Worm (Caenorhabditis elegans): ENCODE results near the gene ads-1.
"Not testable (repeated sequence)": the region's sequence is repeated elsewhere in the genome, so short reads cannot be mapped to it uniquely, and the experiment has no call there.

DNA sequence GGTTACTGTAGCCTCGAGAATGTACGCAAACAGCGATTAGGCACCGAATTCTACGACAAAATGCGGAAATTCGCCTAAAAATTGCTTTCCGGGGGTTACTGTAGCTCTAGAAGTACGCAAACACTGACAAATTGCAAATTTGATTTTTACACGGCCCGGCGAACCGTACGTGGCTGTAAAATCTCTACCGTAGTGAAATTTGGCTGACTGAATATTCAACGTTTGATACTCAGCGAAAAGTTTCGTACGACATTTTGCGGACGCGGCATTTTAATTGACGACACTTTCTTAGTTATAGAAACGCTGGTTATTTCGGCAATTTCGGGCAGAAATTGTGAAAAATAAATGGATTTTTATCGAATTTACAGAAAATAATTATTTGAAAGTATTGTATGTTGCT lies 28.8 kb downstream of the ads-1 start:
- TF ChIP-seq him-1 (tag; optimal IDR thresholded peaks at IDR 0.05); snpc-4 (GFP tag; optimal IDR thresholded peaks at IDR 0.05); snpc-4 (tag; optimal IDR thresholded peaks at IDR 0.05); F39B2.1 (GFP tag; IDR thresholded peaks at IDR 0.05); madf-8 (GFP tag; conservative IDR thresholded peaks at IDR 0.05): not testable (repeated sequence)
